Worm (Caenorhabditis elegans): ENCODE measurements around the gene T01C8.2.

DNA sequence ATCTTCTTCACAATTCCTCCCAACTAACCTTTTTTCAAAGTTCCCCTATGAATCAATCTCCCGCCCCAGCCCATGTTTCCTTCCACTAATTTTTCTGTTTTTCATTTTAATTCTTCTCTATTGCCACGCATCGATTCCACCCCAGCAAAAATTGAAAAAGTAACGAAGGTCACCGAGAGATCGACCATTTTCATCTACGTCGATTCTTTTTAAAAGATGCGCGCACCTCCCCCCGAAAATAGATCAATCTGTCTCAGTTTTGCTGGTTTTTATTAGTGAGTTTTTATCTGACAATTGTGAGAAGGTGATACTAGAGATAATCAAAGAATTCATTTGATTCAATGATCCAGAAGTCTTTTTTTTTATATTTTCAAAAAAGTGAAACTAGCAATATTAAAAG lies 2.2 kb upstream of the T01C8.2 start:
- TF ChIP-seq pqm-1 (tag; optimal IDR thresholded peaks at IDR 0.05) = no peak
- no peak for TF ChIP-seq lin-11 (tag; optimal IDR thresholded peaks at IDR 0.05)
- no peak for TF ChIP-seq mec-3 (tag; optimal IDR thresholded peaks at IDR 0.05; ENCODE audit: borderline replicate concordance)
- no peak for TF ChIP-seq unc-86 (tag; optimal IDR thresholded peaks at IDR 0.05)
- TF ChIP-seq dve-1 (tag; optimal IDR thresholded peaks at IDR 0.05) = no peak
- TF ChIP-seq unc-55 (GFP tag; optimal IDR thresholded peaks at IDR 0.05) = no peak
- no peak for TF ChIP-seq ceh-31 (tag; optimal IDR thresholded peaks at IDR 0.05)
- TF ChIP-seq odd-2 (tag; optimal IDR thresholded peaks at IDR 0.05) = no peak
- no peak for TF ChIP-seq ceh-14 (tag; optimal IDR thresholded peaks at IDR 0.05)

All from whole organism, late embryonic.